Worm (Caenorhabditis elegans) whole organism, L3 larva: ENCODE results near the gene C10A4.10.

Source experiments
- aly-2 ChIP-seq: fragments of 150-350 bp; optimal IDR thresholded peaks from 2 replicates; lab custom pipeline; 2014; ENCODE audit warnings: missing biosample characterization, missing genetic modification characterization
- ama-1 ChIP-seq: fragments of 150-350 bp; optimal IDR thresholded peaks from 2 replicates; lab custom pipeline; 2018
- ceh-82 ChIP-seq: fragments of 150-350 bp; optimal IDR thresholded peaks from 2 replicates; lab custom pipeline; 2014; ENCODE audit warnings: missing biosample characterization, missing genetic modification characterization
- fkh-10 ChIP-seq: sonication (generic microtip); optimal IDR thresholded peaks from 2 replicates; lab custom pipeline; 2017; ENCODE audit warnings: missing biosample characterization, missing genetic modification reagents, missing genetic modification characterization
- fos-1 ChIP-seq: fragments of 150-350 bp; optimal IDR thresholded peaks from 2 replicates; lab custom pipeline; 2014; ENCODE audit warnings: missing biosample characterization, missing genetic modification characterization
- mdl-1 ChIP-seq: fragments of 150-350 bp; optimal IDR thresholded peaks from 2 replicates; lab custom pipeline; 2014; ENCODE audit warnings: missing biosample characterization, missing genetic modification characterization
- nhr-11 ChIP-seq: fragments of 150-350 bp; optimal IDR thresholded peaks from 2 replicates; lab custom pipeline; 2014; ENCODE audit warnings: missing biosample characterization, missing genetic modification characterization
- nhr-12 ChIP-seq: fragments of 150-350 bp; optimal IDR thresholded peaks from 2 replicates; lab custom pipeline; 2014; ENCODE audit warnings: missing biosample characterization, missing genetic modification characterization
- nhr-237 ChIP-seq: fragments of 150-350 bp; optimal IDR thresholded peaks from 2 replicates; lab custom pipeline; 2014; ENCODE audit warnings: missing biosample characterization, missing genetic modification characterization
- nhr-76 ChIP-seq: fragments of 150-350 bp; sonication (generic microtip); optimal IDR thresholded peaks from 5 replicates; lab custom pipeline; 2014; ENCODE audit warnings: missing biosample characterization, missing genetic modification characterization
- nhr-77 ChIP-seq: fragments of 150-350 bp; optimal IDR thresholded peaks from 2 replicates; lab custom pipeline; 2014; ENCODE audit warnings: missing biosample characterization, missing genetic modification characterization
- snpc-4 ChIP-seq: fragments of 150-350 bp; optimal IDR thresholded peaks from 2 replicates; lab custom pipeline; 2014; ENCODE audit warnings: missing biosample characterization, missing genetic modification characterization
- unc-39 ChIP-seq: sonication (generic microtip); optimal IDR thresholded peaks from 4 replicates; lab custom pipeline; 2017; ENCODE audit warnings: missing biosample characterization, missing genetic modification characterization
- unc-62 ChIP-seq: fragments of 150-350 bp; sonication (generic microtip); optimal IDR thresholded peaks from 4 replicates; lab custom pipeline; 2014; ENCODE audit warnings: missing biosample characterization, missing genetic modification reagents, missing genetic modification characterization

- TF ChIP-seq ama-1 (no peak), mdl-1 (tag; lab: Kevin White, UChicago) (no peak), nhr-76 (tag; lab: Kevin White, UChicago) (no peak), nhr-11 (tag; lab: Kevin White, UChicago) (no peak), nhr-77 (tag; lab: Kevin White, UChicago) (no peak), fos-1 (tag; lab: Kevin White, UChicago) (no peak), nhr-12 (tag; lab: Kevin White, UChicago) (no peak), nhr-237 (tag; lab: Kevin White, UChicago) (no peak), snpc-4 (tag; lab: Kevin White, UChicago) (no peak), aly-2 (tag; lab: Kevin White, UChicago) (no peak), unc-39 (no peak), fkh-10 (GFP tag; lab: Kevin White, UChicago) (no peak), ceh-82 (tag; lab: Kevin White, UChicago) (no peak), unc-62 (GFP tag; lab: Kevin White, UChicago) (no peak)
Observed at ce11 chrX:7436912-7437311, 38.2 kb downstream of the C10A4.10 start.
